Worm (Caenorhabditis elegans) whole organism, young adult: Measurements from ENCODE around the gene F45E10.2.

Experiments used
- B0261.1 ChIP-seq: sonication (generic microtip); optimal IDR thresholded peaks from 2 replicates; lab custom pipeline; 2016; ENCODE audit warnings: mild to moderate bottlenecking, missing genetic modification characterization, moderate library complexity, missing compliant biosample characterization
- D2030.7 ChIP-seq: fragments of 200-800 bp; sonication (Bioruptor generic); IDR thresholded peaks from 2 replicates; pipeline ENCODE4 v1.3.6; 2022; ENCODE audit warnings: missing genetic modification reagents, missing genetic modification characterization, missing compliant biosample characterization
- F23B12.7 ChIP-seq: sonication (generic microtip); optimal IDR thresholded peaks from 2 replicates; lab custom pipeline; 2017; ENCODE audit warnings: missing genetic modification characterization, mild to moderate bottlenecking, missing compliant biosample characterization, antibody characterized with exemption, moderate library complexity; ENCODE audit not compliant: insufficient read depth
- F33H1.4 ChIP-seq: fragments of 200-800 bp; sonication (Bioruptor generic); IDR thresholded peaks from 2 replicates; pipeline ENCODE4 v1.3.6; 2022; ENCODE audit warnings: missing genetic modification reagents, missing genetic modification characterization, missing compliant biosample characterization
- F39B2.1 ChIP-seq: fragments of 200-800 bp; sonication (Bioruptor generic); IDR thresholded peaks from 2 replicates; pipeline ENCODE4 v1.3.6; 2022; ENCODE audit warnings: missing genetic modification reagents, missing genetic modification characterization, missing compliant biosample characterization
- F52B5.7 ChIP-seq: sonication (generic microtip); optimal IDR thresholded peaks from 2 replicates; lab custom pipeline; 2016; ENCODE audit warnings: mild to moderate bottlenecking, missing genetic modification characterization, missing compliant biosample characterization
- F55B11.4 ChIP-seq: sonication (generic microtip); optimal IDR thresholded peaks from 2 replicates; lab custom pipeline; 2016; ENCODE audit warnings: missing compliant biosample characterization, missing genetic modification characterization, borderline replicate concordance; ENCODE audit not compliant: insufficient read depth
- K12H6.12 ChIP-seq: fragments of 200-800 bp; sonication (Bioruptor generic); optimal IDR thresholded peaks from 2 replicates; lab custom pipeline; 2018; ENCODE audit warnings: mild to moderate bottlenecking, missing genetic modification characterization, missing compliant biosample characterization
- T26A5.8 ChIP-seq: sonication (generic microtip); optimal IDR thresholded peaks from 2 replicates; lab custom pipeline; 2016; ENCODE audit warnings: missing genetic modification characterization, missing compliant biosample characterization
- Y67H2A.10 ChIP-seq: fragments of 200-800 bp; sonication (Bioruptor generic); conservative IDR thresholded peaks from 2 replicates; pipeline ENCODE4 v1.3.6; 2022; ENCODE audit warnings: missing genetic modification reagents, missing genetic modification characterization, missing compliant biosample characterization
- Y79H2A.3 ChIP-seq: fragments of 200-800 bp; sonication (Bioruptor generic); conservative IDR thresholded peaks from 2 replicates; pipeline ENCODE4 v1.3.6; 2022; ENCODE audit warnings: missing genetic modification reagents, missing genetic modification characterization, missing compliant biosample characterization
- Y95B8A.8 ChIP-seq: fragments of 200-800 bp; sonication (Bioruptor generic); IDR thresholded peaks from 2 replicates; pipeline ENCODE4 v1.3.6; 2022; ENCODE audit warnings: missing genetic modification reagents, missing genetic modification characterization, missing compliant biosample characterization
- akir-1 ChIP-seq: fragments of 200-800 bp; sonication (Bioruptor generic); optimal IDR thresholded peaks from 2 replicates; lab custom pipeline; 2018; ENCODE audit warnings: mild to moderate bottlenecking, missing genetic modification characterization, moderate library complexity, missing compliant biosample characterization
- athp-1 ChIP-seq: sonication (generic microtip); optimal IDR thresholded peaks from 2 replicates; lab custom pipeline; 2017; ENCODE audit warnings: mild to moderate bottlenecking, missing genetic modification characterization, missing compliant biosample characterization
- bed-1 ChIP-seq: fragments of 200-800 bp; sonication (Bioruptor generic); IDR thresholded peaks from 2 replicates; pipeline ENCODE4 v1.3.6; 2022; ENCODE audit warnings: missing genetic modification reagents, missing genetic modification characterization, missing compliant biosample characterization
- ccch-3 ChIP-seq: fragments of 200-800 bp; sonication (Bioruptor generic); optimal IDR thresholded peaks from 2 replicates; lab custom pipeline; 2018; ENCODE audit warnings: mild to moderate bottlenecking, missing genetic modification characterization, missing compliant biosample characterization
- ceh-100 ChIP-seq: fragments of 200-800 bp; sonication (Bioruptor generic); IDR thresholded peaks from 2 replicates; pipeline ENCODE4 v1.3.6; 2022; ENCODE audit warnings: missing genetic modification reagents, missing genetic modification characterization, missing compliant biosample characterization
- ceh-58 ChIP-seq: fragments of 200-800 bp; sonication (Bioruptor generic); IDR thresholded peaks from 2 replicates; pipeline ENCODE4 v1.3.6; 2022; ENCODE audit warnings: missing genetic modification characterization, missing compliant biosample characterization
- ceh-91 ChIP-seq: fragments of 200-800 bp; sonication (Bioruptor generic); IDR thresholded peaks from 2 replicates; pipeline ENCODE4 v1.3.6; 2022; ENCODE audit warnings: missing genetic modification reagents, missing genetic modification characterization, missing compliant biosample characterization
- die-1 ChIP-seq: sonication (generic microtip); optimal IDR thresholded peaks from 2 replicates; lab custom pipeline; 2016; ENCODE audit warnings: missing genotype, mild to moderate bottlenecking, missing genetic modification characterization, missing compliant biosample characterization
- dox-1 ChIP-seq: fragments of 200-800 bp; sonication (Bioruptor generic); IDR thresholded peaks from 2 replicates; pipeline ENCODE4 v1.3.6; 2022; ENCODE audit warnings: missing genetic modification reagents, missing genetic modification characterization, missing compliant biosample characterization
- egl-44 ChIP-seq: fragments of 200-800 bp; sonication (Bioruptor generic); IDR thresholded peaks from 2 replicates; pipeline ENCODE4 v1.3.6; 2022; ENCODE audit warnings: missing genetic modification reagents, missing genetic modification characterization, missing compliant biosample characterization
- egrh-3 ChIP-seq: fragments of 200-800 bp; sonication (Bioruptor generic); IDR thresholded peaks from 2 replicates; pipeline ENCODE4 v1.3.6; 2022; ENCODE audit warnings: missing genetic modification reagents, missing genetic modification characterization, missing compliant biosample characterization
- him-1 ChIP-seq: sonication (generic microtip); optimal IDR thresholded peaks from 2 replicates; lab custom pipeline; 2016; ENCODE audit warnings: missing genotype, missing genetic modification reagents, missing genetic modification characterization, missing compliant biosample characterization
- hlh-12 ChIP-seq: sonication (generic microtip); optimal IDR thresholded peaks from 2 replicates; lab custom pipeline; 2016; ENCODE audit warnings: missing genetic modification characterization, missing compliant biosample characterization
- hlh-26 ChIP-seq: fragments of 200-800 bp; sonication (Bioruptor generic); conservative IDR thresholded peaks from 2 replicates; pipeline ENCODE4 v1.3.6; 2022; ENCODE audit warnings: missing genetic modification reagents, missing genetic modification characterization, missing compliant biosample characterization
- hmg-20 ChIP-seq: fragments of 200-800 bp; sonication (Bioruptor generic); IDR thresholded peaks from 2 replicates; pipeline ENCODE4 v1.3.6; 2022; ENCODE audit warnings: missing genetic modification reagents, missing genetic modification characterization, missing compliant biosample characterization
- hrde-1 ChIP-seq: sonication (generic microtip); optimal IDR thresholded peaks from 2 replicates; lab custom pipeline; 2016; ENCODE audit warnings: missing genetic modification characterization, mild to moderate bottlenecking, missing compliant biosample characterization, moderate library complexity, missing genotype, missing genetic modification reagents, borderline replicate concordance
- lag-1 ChIP-seq: fragments of 200-800 bp; sonication (Bioruptor generic); IDR thresholded peaks from 2 replicates; pipeline ENCODE4 v1.3.6; 2022; ENCODE audit warnings: missing genetic modification reagents, missing genetic modification characterization, missing compliant biosample characterization
- let-526 ChIP-seq: fragments of 200-800 bp; sonication (Bioruptor generic); IDR thresholded peaks from 2 replicates; pipeline ENCODE4 v1.3.6; 2022; ENCODE audit warnings: missing genetic modification reagents, missing genetic modification characterization, missing compliant biosample characterization
- lin-54 ChIP-seq: fragments of 200-800 bp; sonication (Bioruptor generic); optimal IDR thresholded peaks from 2 replicates; lab custom pipeline; 2018; ENCODE audit warnings: mild to moderate bottlenecking, missing genetic modification characterization, missing compliant biosample characterization
- lir-1 ChIP-seq: fragments of 200-800 bp; sonication (Bioruptor generic); conservative IDR thresholded peaks from 2 replicates; pipeline ENCODE4 v1.3.6; 2022; ENCODE audit warnings: missing genetic modification reagents, missing genetic modification characterization, missing compliant biosample characterization
- mcd-1 ChIP-seq: fragments of 200-800 bp; sonication (Bioruptor generic); IDR thresholded peaks from 2 replicates; pipeline ENCODE4 v1.3.6; 2022; ENCODE audit warnings: missing genetic modification reagents, missing genetic modification characterization, missing compliant biosample characterization
- nhr-120 ChIP-seq: fragments of 200-800 bp; sonication (Bioruptor generic); IDR thresholded peaks from 2 replicates; pipeline ENCODE4 v1.3.6; 2022; ENCODE audit warnings: missing genetic modification characterization, missing compliant biosample characterization
- nhr-179 ChIP-seq: sonication (generic microtip); optimal IDR thresholded peaks from 2 replicates; lab custom pipeline; 2016; ENCODE audit warnings: mild to moderate bottlenecking, missing genetic modification characterization, missing compliant biosample characterization
- nhr-27 ChIP-seq: fragments of 200-800 bp; sonication (Bioruptor generic); optimal IDR thresholded peaks from 2 replicates; lab custom pipeline; 2018; ENCODE audit warnings: mild to moderate bottlenecking, missing genetic modification characterization, moderate library complexity, missing compliant biosample characterization
- nhr-90 ChIP-seq: sonication (generic microtip); optimal IDR thresholded peaks from 2 replicates; lab custom pipeline; 2016; ENCODE audit warnings: missing genotype, mild to moderate bottlenecking, missing genetic modification characterization, missing compliant biosample characterization
- pbrm-1 ChIP-seq: fragments of 200-800 bp; sonication (Bioruptor generic); IDR thresholded peaks from 2 replicates; pipeline ENCODE4 v1.3.6; 2022; ENCODE audit warnings: missing genetic modification reagents, missing genetic modification characterization, missing compliant biosample characterization
- pha-4 ChIP-seq: fragments of 150-350 bp; sonication (generic microtip); optimal IDR thresholded peaks from 2 replicates; lab custom pipeline; 2014; ENCODE audit warnings: missing biosample characterization, missing genetic modification reagents, missing genetic modification characterization
- sptf-2 ChIP-seq: fragments of 200-800 bp; sonication (Bioruptor generic); optimal IDR thresholded peaks from 2 replicates; lab custom pipeline; 2018; ENCODE audit warnings: mild to moderate bottlenecking, missing genetic modification characterization, missing compliant biosample characterization
- unc-130 ChIP-seq: sonication (generic microtip); optimal IDR thresholded peaks from 2 replicates; lab custom pipeline; 2016; ENCODE audit warnings: missing genetic modification reagents, missing genetic modification characterization, missing compliant biosample characterization
- xnd-1 ChIP-seq: sonication (generic microtip); optimal IDR thresholded peaks from 2 replicates; lab custom pipeline; 2016; ENCODE audit warnings: missing genotype, missing genetic modification reagents, missing genetic modification characterization, missing compliant biosample characterization
- ztf-26 ChIP-seq: sonication (generic microtip); optimal IDR thresholded peaks from 2 replicates; lab custom pipeline; 2017; ENCODE audit warnings: missing genetic modification characterization, missing compliant biosample characterization

Gene F45E10.2

DNA sequence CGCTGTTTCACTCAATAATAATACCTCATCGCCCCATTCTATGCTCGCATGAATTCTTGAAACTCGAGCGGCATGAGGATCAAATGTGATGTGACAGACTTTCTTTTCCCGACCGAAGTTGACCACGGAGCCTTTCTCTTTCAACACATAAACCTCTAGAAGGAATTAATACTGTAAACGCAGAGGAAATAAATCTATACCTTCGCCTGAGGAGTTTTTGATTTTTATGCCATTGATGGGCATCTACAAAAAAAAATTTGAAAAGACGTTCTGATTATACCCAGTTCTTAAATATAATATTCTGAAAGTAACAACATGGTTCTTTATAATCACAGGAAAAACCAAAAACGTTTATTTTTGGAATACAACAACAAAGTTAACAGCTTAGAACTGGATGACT is 41.1 kb upstream of the F45E10.2 start, which contains the start of gene nbs-1 (continued):
- no peak for TF ChIP-seq hlh-26 (GFP tag; lab: Robert Waterston, UW)
- TF ChIP-seq ceh-58 (GFP tag; lab: Robert Waterston, UW): no peak
- peak; percentile 45 for TF ChIP-seq F33H1.4
- no peak for TF ChIP-seq let-526 (GFP tag; lab: Robert Waterston, UW)
- TF ChIP-seq egrh-3: no peak
- no peak for TF ChIP-seq nhr-90
- TF ChIP-seq lag-1: no peak
- TF ChIP-seq D2030.7: no peak; the same call in 1 of the 2 replicates
- peak; percentile 24; the same call in 1 of the 2 replicates for TF ChIP-seq ceh-100
- peak; percentile 8 for TF ChIP-seq T26A5.8
- no peak for TF ChIP-seq pbrm-1 (GFP tag; lab: Robert Waterston, UW)
- TF ChIP-seq F55B11.4 (tag; lab: Kevin White, UChicago): no peak
- TF ChIP-seq bed-1: no peak
- no peak for TF ChIP-seq egl-44 (GFP tag; lab: Robert Waterston, UW)
- peak; percentile 13 for TF ChIP-seq him-1
- TF ChIP-seq nhr-27 (tag; lab: Kevin White, UChicago): no peak
- no peak for TF ChIP-seq F52B5.7 (tag; lab: Kevin White, UChicago)
- no peak for TF ChIP-seq Y79H2A.3 (GFP tag; lab: Robert Waterston, UW)
- no peak for TF ChIP-seq Y95B8A.8
- TF ChIP-seq nhr-120 (GFP tag; lab: Robert Waterston, UW): no peak
- no peak for TF ChIP-seq Y67H2A.10
- peak; percentile 41 for TF ChIP-seq lin-54
- TF ChIP-seq hmg-20 (GFP tag; lab: Robert Waterston, UW): no peak
- no peak for TF ChIP-seq ceh-91 (GFP tag; lab: Robert Waterston, UW)
- no peak for TF ChIP-seq ccch-3 (GFP tag; lab: Kevin White, UChicago)
- no peak for TF ChIP-seq hlh-12
- no peak for TF ChIP-seq sptf-2 (GFP tag; lab: Kevin White, UChicago)
- TF ChIP-seq dox-1 (GFP tag; lab: Robert Waterston, UW): no peak
- no peak for TF ChIP-seq pha-4 (tag; lab: Kevin White, UChicago)
- no peak for TF ChIP-seq die-1 (tag; lab: Kevin White, UChicago)
- peak; percentile 38 for TF ChIP-seq xnd-1 (tag; lab: Kevin White, UChicago)
- no peak for TF ChIP-seq lir-1 (GFP tag; lab: Robert Waterston, UW)
- TF ChIP-seq K12H6.12 (tag; lab: Kevin White, UChicago): no peak
- peak; percentile 67; the same call in 1 of the 2 replicates for TF ChIP-seq F39B2.1
- no peak for TF ChIP-seq unc-130 (GFP tag; lab: Kevin White, UChicago)
- no peak for TF ChIP-seq ztf-26
- TF ChIP-seq nhr-179 (tag; lab: Kevin White, UChicago): no peak
- TF ChIP-seq hrde-1: peak; percentile 51
- TF ChIP-seq akir-1 (GFP tag; lab: Kevin White, UChicago): no peak
- no peak for TF ChIP-seq B0261.1 (tag; lab: Kevin White, UChicago)
- TF ChIP-seq athp-1 (tag; lab: Kevin White, UChicago): peak; percentile 12
- TF ChIP-seq F23B12.7 (tag; lab: Kevin White, UChicago): no peak
- TF ChIP-seq mcd-1: no peak
